Fruit fly (Drosophila melanogaster) whole organism, embryonic: ENCODE results near the gene AP-1sigma.

Experiments used
- Bteb2 ChIP-seq: fragments of 200-800 bp; sonication (Bioruptor generic); optimal IDR thresholded peaks from 2 replicates; lab custom pipeline; 2016; ENCODE audit warnings: missing biosample characterization, missing genetic modification characterization
- CG12155 ChIP-seq: fragments of 200-800 bp; sonication (Bioruptor generic); optimal IDR thresholded peaks from 3 replicates; lab custom pipeline; 2016; ENCODE audit warnings: missing biosample characterization, missing genetic modification characterization
- CG12219 ChIP-seq: fragments of 200-800 bp; sonication (Bioruptor generic); optimal IDR thresholded peaks from 3 replicates; lab custom pipeline; 2018; ENCODE audit warnings: missing biosample characterization, mild to moderate bottlenecking, missing genetic modification characterization
- CG1233 ChIP-seq: fragments of 200-800 bp; sonication (Bioruptor generic); optimal IDR thresholded peaks from 4 replicates; lab custom pipeline; 2018; ENCODE audit warnings: missing biosample characterization, mild to moderate bottlenecking, missing genetic modification characterization
- CG13424 ChIP-seq: fragments of 200-800 bp; sonication (Bioruptor generic); optimal IDR thresholded peaks from 2 replicates; lab custom pipeline; 2019; ENCODE audit warnings: missing biosample characterization, mild to moderate bottlenecking, missing genetic modification characterization, moderate library complexity
- CG1529 ChIP-seq: fragments of 200-800 bp; sonication (Bioruptor generic); optimal IDR thresholded peaks from 3 replicates; lab custom pipeline; 2018; ENCODE audit warnings: missing biosample characterization, missing genetic modification characterization
- CG16863 ChIP-seq: fragments of 200-800 bp; sonication (Bioruptor generic); optimal IDR thresholded peaks from 3 replicates; lab custom pipeline; 2016; ENCODE audit warnings: missing biosample characterization, missing genetic modification characterization
- CG17186 ChIP-seq: fragments of 200-800 bp; sonication (Bioruptor generic); optimal IDR thresholded peaks from 3 replicates; lab custom pipeline; 2017; ENCODE audit warnings: missing biosample characterization, missing genetic modification reagents, missing genetic modification characterization
- CG17912 ChIP-seq: fragments of 200-800 bp; sonication (Bioruptor generic); optimal IDR thresholded peaks from 2 replicates; lab custom pipeline; 2018; ENCODE audit warnings: missing biosample characterization, mild to moderate bottlenecking, missing genetic modification characterization
- CG18262 ChIP-seq: fragments of 200-800 bp; optimal IDR thresholded peaks from 3 replicates; lab custom pipeline; 2019; ENCODE audit warnings: missing biosample characterization, mild to moderate bottlenecking, missing genetic modification characterization, moderate library complexity
- CG1832 ChIP-seq: fragments of 200-800 bp; sonication (Bioruptor generic); optimal IDR thresholded peaks from 2 replicates; lab custom pipeline; 2017; ENCODE audit warnings: missing biosample characterization, mild to moderate bottlenecking, missing genetic modification characterization, inconsistent platforms
- CG18764 ChIP-seq: fragments of 200-800 bp; sonication (Bioruptor generic); optimal IDR thresholded peaks from 3 replicates; lab custom pipeline; 2016; ENCODE audit warnings: missing biosample characterization, missing genetic modification characterization
- CG3995 ChIP-seq: fragments of 200-800 bp; sonication (Bioruptor generic); optimal IDR thresholded peaks from 3 replicates; lab custom pipeline; 2016; ENCODE audit warnings: missing biosample characterization, missing genetic modification characterization
- CG4328 ChIP-seq: fragments of 200-800 bp; sonication (Bioruptor generic); optimal IDR thresholded peaks from 3 replicates; lab custom pipeline; 2017; ENCODE audit warnings: missing biosample characterization, missing genetic modification reagents, missing genetic modification characterization
- CG4854 ChIP-seq: fragments of 200-800 bp; sonication (Bioruptor generic); optimal IDR thresholded peaks from 2 replicates; lab custom pipeline; 2016; ENCODE audit warnings: missing biosample characterization, missing genetic modification characterization, inconsistent platforms
- CG8359 ChIP-seq: fragments of 200-800 bp; sonication (Bioruptor generic); optimal IDR thresholded peaks from 2 replicates; lab custom pipeline; 2017; ENCODE audit warnings: missing biosample characterization, mild to moderate bottlenecking, missing genetic modification characterization, borderline replicate concordance
- CG9609 ChIP-seq: fragments of 200-800 bp; sonication (Bioruptor generic); optimal IDR thresholded peaks from 3 replicates; lab custom pipeline; 2016; ENCODE audit warnings: missing biosample characterization, missing genetic modification characterization
- CG9797 ChIP-seq: fragments of 200-800 bp; sonication (Bioruptor generic); optimal IDR thresholded peaks from 3 replicates; lab custom pipeline; 2018; ENCODE audit warnings: missing biosample characterization, mild to moderate bottlenecking, missing genetic modification characterization
- Dad ChIP-seq: fragments of 200-800 bp; sonication (Bioruptor generic); optimal IDR thresholded peaks from 3 replicates; lab custom pipeline; 2016; ENCODE audit warnings: missing biosample characterization, missing genetic modification characterization
- Dip2 ChIP-seq: fragments of 200-800 bp; sonication (Bioruptor generic); IDR thresholded peaks from 2 replicates; pipeline ENCODE4 v1.3.6; 2022; ENCODE audit warnings: missing biosample characterization, missing genetic modification characterization
- Ets97D ChIP-seq: fragments of 200-800 bp; sonication (Bioruptor generic); optimal IDR thresholded peaks from 3 replicates; lab custom pipeline; 2016; ENCODE audit warnings: missing biosample characterization, missing genetic modification characterization
- Hey ChIP-seq: fragments of 200-800 bp; sonication (Bioruptor generic); optimal IDR thresholded peaks from 3 replicates; lab custom pipeline; 2018; ENCODE audit warnings: missing biosample characterization, mild to moderate bottlenecking, missing genetic modification characterization
- HmgZ ChIP-seq: fragments of 200-800 bp; sonication (Bioruptor generic); optimal IDR thresholded peaks from 2 replicates; lab custom pipeline; 2018; ENCODE audit warnings: missing biosample characterization, mild to moderate bottlenecking, missing genetic modification characterization
- Hr78 ChIP-seq, 2 experiments: fragments of 200-800 bp in 1 of 2; fragments of >200 bp in 1 of 2; sonication (Bioruptor generic) in 1 of 2; optimal IDR thresholded peaks; 2 replicates each; lab custom pipeline; 2017 to 2019; ENCODE audit warnings: missing biosample characterization in 2 of 2, missing genetic modification characterization in 2 of 2, mild to moderate bottlenecking in 1 of 2, moderate library complexity in 1 of 2
- Jarid2 ChIP-seq: fragments of 200-800 bp; sonication (Bioruptor generic); optimal IDR thresholded peaks from 3 replicates; lab custom pipeline; 2017; ENCODE audit warnings: mild to moderate bottlenecking, missing biosample characterization, missing genetic modification reagents, missing genetic modification characterization
- Lpt ChIP-seq: fragments of >200 bp; optimal IDR thresholded peaks from 2 replicates; lab custom pipeline; 2018; ENCODE audit warnings: missing biosample characterization, missing genetic modification characterization
- Oli ChIP-seq: fragments of 200-800 bp; sonication (Bioruptor generic); optimal IDR thresholded peaks from 2 replicates; lab custom pipeline; 2018; ENCODE audit warnings: missing biosample characterization, mild to moderate bottlenecking, missing genetic modification characterization, moderate library complexity
- Optix ChIP-seq: fragments of 200-800 bp; sonication (Bioruptor generic); IDR thresholded peaks from 3 replicates; pipeline ENCODE4 v1.3.6; 2022; ENCODE audit warnings: missing biosample characterization, missing genetic modification characterization
- PHDP ChIP-seq: fragments of 200-800 bp; sonication (Bioruptor generic); optimal IDR thresholded peaks from 3 replicates; lab custom pipeline; 2018; ENCODE audit warnings: missing biosample characterization, mild to moderate bottlenecking, missing genetic modification characterization, moderate library complexity
- Usf ChIP-seq: fragments of 200-800 bp; sonication (Bioruptor generic); optimal IDR thresholded peaks from 2 replicates; lab custom pipeline; 2017; ENCODE audit warnings: missing genotype, missing biosample characterization, missing genetic modification characterization
- ci ChIP-seq: fragments of 200-800 bp; sonication (Bioruptor generic); IDR thresholded peaks from 3 replicates; pipeline ENCODE4 v1.3.6; 2022; ENCODE audit warnings: missing biosample characterization, missing genetic modification characterization
- en ChIP-seq: fragments of 200-800 bp; sonication (Bioruptor generic); optimal IDR thresholded peaks from 2 replicates; lab custom pipeline; 2016; ENCODE audit warnings: missing biosample characterization, missing genetic modification characterization
- fd102C ChIP-seq: fragments of 200-800 bp; sonication (Bioruptor generic); optimal IDR thresholded peaks from 2 replicates; lab custom pipeline; 2018; ENCODE audit warnings: missing biosample characterization, mild to moderate bottlenecking, missing genetic modification characterization, moderate library complexity
- fu2 ChIP-seq: fragments of 200-800 bp; sonication (Bioruptor generic); optimal IDR thresholded peaks from 2 replicates; lab custom pipeline; 2016; ENCODE audit warnings: missing biosample characterization, missing genetic modification characterization
- gcm2 ChIP-seq: fragments of 200-800 bp; sonication (Bioruptor generic); optimal IDR thresholded peaks from 2 replicates; lab custom pipeline; 2016; ENCODE audit warnings: missing biosample characterization, missing genetic modification characterization
- gfzf ChIP-seq: fragments of 200-800 bp; sonication (Bioruptor generic); optimal IDR thresholded peaks from 2 replicates; lab custom pipeline; 2016; ENCODE audit warnings: missing biosample characterization, mild to moderate bottlenecking, missing genetic modification characterization, moderate library complexity
- hkb ChIP-seq, 2 experiments: fragments of 200-800 bp in 1 of 2; fragments of >200 bp in 1 of 2; sonication (Bioruptor generic) in 1 of 2; IDR thresholded peaks in 1 of 2; optimal IDR thresholded peaks in 1 of 2; 2 replicates each; pipeline versions ENCODE4 v1.3.6 to Lab custom; 2017 to 2022; ENCODE audit warnings: missing biosample characterization in 1 of 2, missing genetic modification characterization in 1 of 2
- ind ChIP-seq: fragments of 200-800 bp; sonication (Bioruptor generic); optimal IDR thresholded peaks from 3 replicates; lab custom pipeline; 2016; ENCODE audit warnings: missing biosample characterization, missing genetic modification characterization
- ken ChIP-seq: fragments of 200-800 bp; sonication (Bioruptor generic); IDR thresholded peaks from 3 replicates; pipeline ENCODE4 v1.3.6; 2022; ENCODE audit warnings: missing biosample characterization, missing genetic modification characterization
- klu ChIP-seq: fragments of 200-800 bp; sonication (Bioruptor generic); IDR thresholded peaks from 2 replicates; pipeline ENCODE4 v1.3.6; 2022; ENCODE audit warnings: missing biosample characterization, missing genetic modification characterization
- lab ChIP-seq: fragments of 200-800 bp; sonication (Bioruptor generic); optimal IDR thresholded peaks from 3 replicates; lab custom pipeline; 2017; ENCODE audit warnings: missing biosample characterization, missing genetic modification characterization, mild to moderate bottlenecking, moderate library complexity, missing genetic modification reagents
- nmo ChIP-seq: fragments of 200-800 bp; sonication (Bioruptor generic); optimal IDR thresholded peaks from 2 replicates; lab custom pipeline; 2018; ENCODE audit warnings: missing biosample characterization, mild to moderate bottlenecking, missing genetic modification characterization, moderate library complexity
- peb ChIP-seq: fragments of 200-800 bp; sonication (Bioruptor generic); IDR thresholded peaks from 2 replicates; pipeline ENCODE4 v1.3.6; 2022; ENCODE audit warnings: missing biosample characterization, missing genetic modification characterization
- sqz ChIP-seq: fragments of 200-800 bp; sonication (Bioruptor generic); optimal IDR thresholded peaks from 3 replicates; lab custom pipeline; 2018; ENCODE audit warnings: missing biosample characterization, mild to moderate bottlenecking, missing genetic modification characterization
- tup ChIP-seq: fragments of 200-800 bp; sonication (Bioruptor generic); optimal IDR thresholded peaks from 2 replicates; lab custom pipeline; 2016; ENCODE audit warnings: missing biosample characterization, mild to moderate bottlenecking, missing genetic modification characterization, moderate library complexity
- usp ChIP-seq: fragments of >200 bp; optimal IDR thresholded peaks from 2 replicates; lab custom pipeline; 2017; ENCODE audit warnings: missing biosample characterization, missing genetic modification characterization
- wdn ChIP-seq: fragments of 200-800 bp; sonication (Bioruptor generic); IDR thresholded peaks from 2 replicates; pipeline ENCODE4 v1.3.6; 2022; ENCODE audit warnings: missing biosample characterization, missing genetic modification characterization
- wor ChIP-seq: fragments of 200-800 bp; sonication (Bioruptor generic); IDR thresholded peaks from 2 replicates; pipeline ENCODE4 v1.3.6; 2022; ENCODE audit warnings: missing biosample characterization, missing genetic modification characterization

The AP-1sigma gene

DNA sequence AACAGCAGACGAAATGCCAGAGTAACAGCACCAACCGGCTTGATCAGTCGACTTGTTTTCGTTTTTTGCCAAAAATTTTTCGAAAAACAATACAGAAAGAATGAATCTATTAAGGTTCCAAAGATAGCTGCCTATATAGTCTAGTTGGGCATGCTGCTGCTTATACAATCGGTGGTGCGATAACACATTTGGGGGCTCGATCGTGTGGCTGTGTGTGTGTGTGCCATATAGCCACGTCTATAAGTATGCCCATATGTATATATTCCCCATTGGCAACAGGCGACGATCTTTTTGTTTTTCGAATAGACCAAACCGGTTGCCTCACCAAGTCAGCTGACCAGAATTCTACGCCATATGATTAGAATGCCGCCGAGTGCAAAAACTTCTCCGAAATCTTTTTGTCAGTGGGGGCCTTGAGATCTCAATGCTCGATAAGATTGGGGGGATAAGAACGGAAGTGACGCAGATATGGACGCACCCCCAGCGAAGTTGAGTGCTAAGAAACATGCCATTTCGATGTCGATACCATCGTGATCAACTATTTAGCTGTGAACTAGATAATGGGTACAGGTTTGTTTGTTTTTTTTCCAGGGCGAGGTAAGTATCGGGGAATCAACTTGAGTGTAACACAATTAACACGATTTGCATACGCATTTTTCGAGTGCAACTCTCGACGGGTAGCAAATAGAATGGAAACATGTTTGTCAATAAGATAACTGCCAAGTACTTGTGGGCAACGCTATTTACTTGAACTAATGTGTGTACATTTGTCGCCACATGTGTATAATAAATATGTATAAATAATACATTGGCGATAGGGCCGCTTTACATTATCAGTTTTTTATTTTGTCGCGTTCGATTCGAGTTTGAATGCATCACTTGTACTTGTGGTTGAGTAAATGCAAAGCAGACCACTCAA lies 18.3 kb upstream of the AP-1sigma start (continued):
- no peak for TF ChIP-seq CG9609
- peak; percentile 9 for TF ChIP-seq CG12155 (GFP tag; lab: Kevin White, UChicago)
- no peak for TF ChIP-seq Usf (GFP tag; lab: Kevin White, UChicago)
- peak; percentile 4 for TF ChIP-seq fu2
- peak; percentile 87 for TF ChIP-seq Hey (tag; lab: Kevin White, UChicago)
- peak; percentile 64 for TF ChIP-seq Bteb2
- peak; percentile 39 for TF ChIP-seq CG17186 (GFP tag; lab: Kevin White, UChicago)
- peak; percentile 93 for TF ChIP-seq lab (GFP tag; lab: Kevin White, UChicago)
- TF ChIP-seq klu (GFP tag; lab: Robert Waterston, UW): no peak
- TF ChIP-seq CG3995 (GFP tag; lab: Kevin White, UChicago): no peak
- TF ChIP-seq ken (GFP tag; lab: Robert Waterston, UW): peak; percentile 37; the same call in 1 of the 3 replicates
- TF ChIP-seq fd102C: peak; percentile 88
- TF ChIP-seq Lpt (GFP tag; lab: Kevin White, UChicago): no peak
- peak; percentile 86 for TF ChIP-seq CG18764 (GFP tag; lab: Kevin White, UChicago)
- peak; percentile 90 for TF ChIP-seq HmgZ (tag; lab: Kevin White, UChicago)
- TF ChIP-seq nmo (GFP tag; lab: Kevin White, UChicago): peak; percentile 50
- no peak for TF ChIP-seq CG1832 (GFP tag; lab: Kevin White, UChicago)
- no peak for TF ChIP-seq Dip2 (GFP tag; lab: Robert Waterston, UW)
- peak; percentile 89 for TF ChIP-seq ci (GFP tag; lab: Robert Waterston, UW)
- peak; percentile 76 for TF ChIP-seq CG18262 (tag; lab: Kevin White, UChicago)
- TF ChIP-seq CG12219 (GFP tag; lab: Kevin White, UChicago): peak; percentile 81
- peak; percentile 54; the same call in 1 of the 3 replicates for TF ChIP-seq Optix (GFP tag; lab: Robert Waterston, UW)
- peak; percentile 26 for TF ChIP-seq CG9797 (GFP tag; lab: Kevin White, UChicago)
- TF ChIP-seq wor (GFP tag; lab: Robert Waterston, UW): peak; percentile 41; the same call in 1 of the 2 replicates
- TF ChIP-seq hkb (optimal IDR thresholded peaks at IDR 0.05; lab: Kevin White, UChicago): no peak
- TF ChIP-seq hkb (GFP tag; IDR thresholded peaks at IDR 0.05; lab: Robert Waterston, UW): peak; percentile 89
- peak; percentile 92 for TF ChIP-seq CG17912 (GFP tag; lab: Kevin White, UChicago)
- TF ChIP-seq usp: no peak
- TF ChIP-seq Hr78 (GFP tag; optimal IDR thresholded peaks at IDR 0.05; lab: Kevin White, UChicago): peak in 1 of 2 experiments; percentile 59
- TF ChIP-seq CG13424: peak; percentile 77
- TF ChIP-seq CG4854 (GFP tag; lab: Kevin White, UChicago): peak; percentile 71
- no peak for TF ChIP-seq ind (GFP tag; lab: Kevin White, UChicago)
- peak; percentile 45 for TF ChIP-seq Oli (tag; lab: Kevin White, UChicago)
- peak; percentile 46 for TF ChIP-seq CG16863
- peak; percentile 91 for TF ChIP-seq CG1529 (GFP tag; lab: Kevin White, UChicago)
- peak; percentile 95 for TF ChIP-seq CG1233 (GFP tag; lab: Kevin White, UChicago)
- TF ChIP-seq gfzf (GFP tag; lab: Kevin White, UChicago): no peak
- TF ChIP-seq CG8359 (GFP tag; lab: Kevin White, UChicago): peak; percentile 80
- peak; percentile 66 for TF ChIP-seq Jarid2 (GFP tag; lab: Kevin White, UChicago)
- no peak for TF ChIP-seq wdn (GFP tag; lab: Robert Waterston, UW)
- peak; percentile 42 for TF ChIP-seq en (GFP tag; lab: Kevin White, UChicago)
- no peak for TF ChIP-seq Dad (GFP tag; lab: Kevin White, UChicago)
- peak; percentile 71 for TF ChIP-seq sqz (GFP tag; lab: Kevin White, UChicago)
- peak; percentile 66 for TF ChIP-seq peb (GFP tag; lab: Robert Waterston, UW)
- peak; percentile 80 for TF ChIP-seq tup (GFP tag; lab: Kevin White, UChicago)
- peak; percentile 36 for TF ChIP-seq Ets97D (GFP tag; lab: Kevin White, UChicago)
- TF ChIP-seq gcm2 (GFP tag; lab: Kevin White, UChicago): peak; percentile 28
- TF ChIP-seq PHDP (tag; lab: Kevin White, UChicago): peak; percentile 85
- peak; percentile 82 for TF ChIP-seq CG4328 (GFP tag; lab: Kevin White, UChicago)
